Fruit fly (Drosophila melanogaster) whole organism, prepupa: ENCODE results near the gene CG7992.

Experiments
- Blimp-1 ChIP-seq: fragments of 200-800 bp; sonication (Bioruptor generic); optimal IDR thresholded peaks from 3 replicates; lab custom pipeline; 2017; ENCODE audit warnings: missing biosample characterization, missing genetic modification characterization, mild to moderate bottlenecking, moderate library complexity, missing genetic modification reagents
- CG10631 ChIP-seq: fragments of 200-800 bp; sonication (Bioruptor generic); optimal IDR thresholded peaks from 2 replicates; lab custom pipeline; 2016; ENCODE audit warnings: missing biosample characterization, missing genetic modification characterization
- CG10669 ChIP-seq: fragments of 200-800 bp; sonication (Bioruptor generic); optimal IDR thresholded peaks from 3 replicates; lab custom pipeline; 2018; ENCODE audit warnings: missing biosample characterization, mild to moderate bottlenecking, missing genetic modification characterization, moderate library complexity
- CG11902 ChIP-seq: fragments of 200-800 bp; sonication (Bioruptor generic); optimal IDR thresholded peaks from 3 replicates; lab custom pipeline; 2016; ENCODE audit warnings: missing biosample characterization, missing genetic modification characterization
- CG15336 ChIP-seq: fragments of 200-800 bp; sonication (Bioruptor generic); IDR thresholded peaks from 2 replicates; pipeline ENCODE4 v1.3.6; 2022; ENCODE audit warnings: missing biosample characterization, missing genetic modification characterization
- CG1621 ChIP-seq: fragments of 200-800 bp; sonication (Bioruptor generic); optimal IDR thresholded peaks from 3 replicates; lab custom pipeline; 2018; ENCODE audit warnings: missing biosample characterization, mild to moderate bottlenecking, missing genetic modification characterization
- CG3032 ChIP-seq: fragments of 200-800 bp; optimal IDR thresholded peaks from 2 replicates; lab custom pipeline; 2019; ENCODE audit warnings: missing biosample characterization, mild to moderate bottlenecking, missing genetic modification characterization, moderate library complexity
- CG31627 ChIP-seq: fragments of 200-800 bp; sonication (Bioruptor generic); optimal IDR thresholded peaks from 3 replicates; lab custom pipeline; 2016; ENCODE audit warnings: missing biosample characterization, missing genetic modification characterization
- CG34406 ChIP-seq: fragments of 200-800 bp; sonication (Bioruptor generic); optimal IDR thresholded peaks from 3 replicates; lab custom pipeline; 2016; ENCODE audit warnings: missing biosample characterization, missing genetic modification characterization
- CG3919 ChIP-seq: fragments of 200-800 bp; sonication (Bioruptor generic); optimal IDR thresholded peaks from 3 replicates; lab custom pipeline; 2016; ENCODE audit warnings: missing biosample characterization, missing genetic modification characterization
- CG4318 ChIP-seq: fragments of 200-800 bp; sonication (Bioruptor generic); optimal IDR thresholded peaks from 3 replicates; lab custom pipeline; 2017; ENCODE audit warnings: missing biosample characterization, mild to moderate bottlenecking, missing genetic modification characterization
- CG6163 ChIP-seq: fragments of 200-800 bp; sonication (Bioruptor generic); IDR thresholded peaks from 3 replicates; pipeline ENCODE4 v1.3.6; 2022; ENCODE audit warnings: missing biosample characterization, missing genetic modification characterization
- CG6792 ChIP-seq: fragments of 200-800 bp; sonication (Bioruptor generic); optimal IDR thresholded peaks from 3 replicates; lab custom pipeline; 2016; ENCODE audit warnings: missing biosample characterization, missing genetic modification characterization
- CG6808 ChIP-seq: fragments of 200-800 bp; sonication (Bioruptor generic); optimal IDR thresholded peaks from 3 replicates; lab custom pipeline; 2017; ENCODE audit warnings: missing biosample characterization, missing genetic modification characterization, mild to moderate bottlenecking, moderate library complexity, missing genetic modification reagents
- CG8119 ChIP-seq: fragments of 200-800 bp; sonication (Bioruptor generic); IDR thresholded peaks from 3 replicates; pipeline ENCODE4 v1.3.6; 2022; ENCODE audit warnings: missing biosample characterization, missing genetic modification characterization
- CG8632 ChIP-seq: fragments of 200-800 bp; sonication (Bioruptor generic); optimal IDR thresholded peaks from 3 replicates; lab custom pipeline; 2016; ENCODE audit warnings: missing biosample characterization, missing genetic modification characterization
- CG9139 ChIP-seq: fragments of 200-800 bp; sonication (Bioruptor generic); optimal IDR thresholded peaks from 3 replicates; lab custom pipeline; 2017; ENCODE audit warnings: missing biosample characterization, mild to moderate bottlenecking, missing genetic modification characterization
- Eip75B ChIP-seq: fragments of 200-800 bp; sonication (Bioruptor generic); optimal IDR thresholded peaks from 3 replicates; lab custom pipeline; 2016; ENCODE audit warnings: missing biosample characterization, missing genetic modification characterization
- Eip78C ChIP-seq: fragments of 200-800 bp; sonication (Bioruptor generic); peaks from one replicate; lab custom pipeline; 2016; ENCODE audit warnings: missing biosample characterization, missing genetic modification characterization
- Eip93F ChIP-seq: fragments of 200-800 bp; sonication (Bioruptor generic); optimal IDR thresholded peaks from 2 replicates; lab custom pipeline; 2016; ENCODE audit warnings: missing biosample characterization, mild to moderate bottlenecking, missing genetic modification characterization
- Ets21C ChIP-seq: fragments of 200-800 bp; sonication (Bioruptor generic); optimal IDR thresholded peaks from 3 replicates; lab custom pipeline; 2016; ENCODE audit warnings: missing biosample characterization, missing genetic modification characterization
- Hr38 ChIP-seq: sonication (Bioruptor generic); optimal IDR thresholded peaks from 2 replicates; lab custom pipeline; 2016; ENCODE audit warnings: missing biosample characterization, missing genetic modification characterization
- Hr39 ChIP-seq: fragments of 200-800 bp; sonication (Bioruptor generic); optimal IDR thresholded peaks from 2 replicates; lab custom pipeline; 2016; ENCODE audit warnings: missing biosample characterization, missing genetic modification characterization
- Hr4 ChIP-seq: fragments of 200-800 bp; sonication (Bioruptor generic); optimal IDR thresholded peaks from 3 replicates; lab custom pipeline; 2016; ENCODE audit warnings: missing biosample characterization, missing genetic modification characterization
- Lpt ChIP-seq: fragments of 200-800 bp; sonication (Bioruptor generic); optimal IDR thresholded peaks from 3 replicates; lab custom pipeline; 2016; ENCODE audit warnings: missing biosample characterization, missing genetic modification characterization
- Sox102F ChIP-seq: fragments of 200-800 bp; sonication (Bioruptor generic); optimal IDR thresholded peaks from 2 replicates; lab custom pipeline; 2016; ENCODE audit warnings: missing biosample characterization, mild to moderate bottlenecking, missing genetic modification characterization
- Sox14 ChIP-seq: fragments of 200-800 bp; sonication (Bioruptor generic); optimal IDR thresholded peaks from 3 replicates; lab custom pipeline; 2016; ENCODE audit warnings: missing biosample characterization, missing genetic modification characterization
- achi ChIP-seq: fragments of 200-800 bp; sonication (Bioruptor generic); optimal IDR thresholded peaks from 3 replicates; lab custom pipeline; 2016; ENCODE audit warnings: missing biosample characterization, missing genetic modification characterization
- dac ChIP-seq: fragments of 200-800 bp; sonication (Bioruptor generic); optimal IDR thresholded peaks from 2 replicates; lab custom pipeline; 2017; ENCODE audit warnings: missing biosample characterization, mild to moderate bottlenecking, missing genetic modification characterization
- eg ChIP-seq: fragments of 200-800 bp; sonication (Bioruptor generic); IDR thresholded peaks from 3 replicates; pipeline ENCODE4 v1.3.6; 2022; ENCODE audit warnings: missing biosample characterization, missing genetic modification characterization
- fd85E ChIP-seq: fragments of 200-800 bp; sonication (Bioruptor generic); optimal IDR thresholded peaks from 3 replicates; lab custom pipeline; 2016; ENCODE audit warnings: missing biosample characterization, missing genetic modification characterization
- net ChIP-seq: fragments of 200-800 bp; sonication (Bioruptor generic); optimal IDR thresholded peaks from 3 replicates; lab custom pipeline; 2016; ENCODE audit warnings: missing biosample characterization, missing genetic modification characterization
- pdm3 ChIP-seq: fragments of 200-800 bp; sonication (Bioruptor generic); optimal IDR thresholded peaks from 3 replicates; lab custom pipeline; 2016; ENCODE audit warnings: missing biosample characterization, missing genetic modification characterization
- salr ChIP-seq, 2 experiments: fragments of 200-800 bp; sonication (Bioruptor generic); optimal IDR thresholded peaks; 3 replicates each; lab custom pipeline; 2016 to 2018; ENCODE audit warnings: missing biosample characterization in 2 of 2, missing genetic modification characterization in 2 of 2, mild to moderate bottlenecking in 1 of 2
- svp ChIP-seq: fragments of 200-800 bp; sonication (Bioruptor generic); peaks from one replicate; lab custom pipeline; 2016; ENCODE audit warnings: missing biosample characterization, missing genetic modification characterization
- topi ChIP-seq: fragments of 200-800 bp; sonication (Bioruptor generic); optimal IDR thresholded peaks from 3 replicates; lab custom pipeline; 2016; ENCODE audit warnings: missing biosample characterization, missing genetic modification characterization

The CG7992 gene

DNA sequence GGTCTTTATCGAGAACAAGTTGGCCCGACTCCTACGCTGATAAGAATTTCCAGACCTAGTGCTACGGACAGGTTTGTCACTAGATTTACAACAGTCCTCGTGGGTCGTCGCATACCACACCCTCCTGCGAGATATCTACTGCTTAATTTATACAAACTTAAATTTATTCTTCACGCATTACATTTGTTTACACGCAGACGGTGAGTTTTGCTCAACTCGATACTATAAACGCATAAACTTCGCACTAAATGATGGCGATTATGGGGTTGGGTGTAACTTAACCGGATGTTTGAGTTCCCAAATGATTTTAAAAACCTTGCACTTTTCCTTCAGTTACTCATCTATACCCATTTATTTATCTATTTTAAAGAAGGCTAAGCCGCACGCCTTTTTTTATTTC lies 33.6 kb upstream of the CG7992 start:
- TF ChIP-seq CG6808 (GFP tag; lab: Kevin White, UChicago), result no peak
- no peak for TF ChIP-seq CG6792 (GFP tag; lab: Kevin White, UChicago)
- TF ChIP-seq Hr4 (GFP tag; lab: Kevin White, UChicago), result no peak
- TF ChIP-seq salr (GFP tag; optimal IDR thresholded peaks at IDR 0.05; lab: Kevin White, UChicago), result no peak
- no peak for TF ChIP-seq Hr38 (GFP tag; lab: Kevin White, UChicago)
- no peak for TF ChIP-seq CG10631
- no peak for TF ChIP-seq Hr39 (GFP tag; lab: Kevin White, UChicago)
- TF ChIP-seq Blimp-1 (GFP tag; lab: Kevin White, UChicago), result no peak
- TF ChIP-seq net (GFP tag; lab: Kevin White, UChicago), result no peak
- no peak for TF ChIP-seq Sox14 (GFP tag; lab: Kevin White, UChicago)
- TF ChIP-seq CG31627 (GFP tag; lab: Kevin White, UChicago), result no peak
- no peak for TF ChIP-seq Eip75B (GFP tag; lab: Kevin White, UChicago)
- TF ChIP-seq fd85E (GFP tag; lab: Kevin White, UChicago), result no peak
- TF ChIP-seq CG15336 (GFP tag; lab: Robert Waterston, UW), result no peak
- TF ChIP-seq Eip93F, result no peak
- no peak for TF ChIP-seq CG10669 (GFP tag; lab: Kevin White, UChicago)
- no peak for TF ChIP-seq CG3032 (tag; lab: Kevin White, UChicago)

DNA sequence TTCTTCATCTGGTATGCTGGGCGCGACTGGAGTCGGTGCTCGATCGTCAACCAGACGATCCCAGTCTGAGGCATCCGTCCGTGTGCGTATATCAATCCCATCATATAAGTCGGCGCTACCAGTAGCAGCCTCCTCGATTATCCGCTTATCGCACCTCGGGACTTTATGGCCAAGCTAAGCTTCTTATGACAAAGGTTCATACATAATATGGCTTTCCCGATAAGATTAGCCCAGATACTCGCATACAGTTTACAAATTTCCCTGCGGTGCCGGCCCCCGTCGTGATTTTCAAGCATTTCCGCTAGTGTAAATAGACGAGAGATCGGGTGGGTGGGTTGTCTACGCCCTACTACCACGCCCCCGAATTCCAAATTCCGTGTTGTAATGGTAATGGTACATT lies 33.2 kb upstream of the CG7992 start, which contains the start of gene CG8028:
CG8028 (minus strand) TSS at position 101 of the 400 bp plus-strand sequence.
- TF ChIP-seq CG6163 (GFP tag; lab: Robert Waterston, UW) (no peak), CG8119 (GFP tag; lab: Robert Waterston, UW) (no peak), CG11902 (no peak), CG15336 (GFP tag; lab: Robert Waterston, UW) (no peak), CG34406 (GFP tag; lab: Kevin White, UChicago) (no peak), CG31627 (GFP tag; lab: Kevin White, UChicago) (no peak), dac (no peak), fd85E (GFP tag; lab: Kevin White, UChicago) (no peak), net (GFP tag; lab: Kevin White, UChicago) (no peak), eg (GFP tag; lab: Robert Waterston, UW) (no peak), Eip78C (GFP tag; lab: Kevin White, UChicago) (no peak), CG9139 (GFP tag; lab: Kevin White, UChicago) (no peak), Hr38 (GFP tag; lab: Kevin White, UChicago) (no peak), Sox102F (GFP tag; lab: Kevin White, UChicago) (no peak), CG4318 (GFP tag; lab: Kevin White, UChicago) (no peak), Lpt (no peak), CG8632 (GFP tag; lab: Kevin White, UChicago) (no peak), achi (GFP tag; lab: Kevin White, UChicago) (no peak)

DNA sequence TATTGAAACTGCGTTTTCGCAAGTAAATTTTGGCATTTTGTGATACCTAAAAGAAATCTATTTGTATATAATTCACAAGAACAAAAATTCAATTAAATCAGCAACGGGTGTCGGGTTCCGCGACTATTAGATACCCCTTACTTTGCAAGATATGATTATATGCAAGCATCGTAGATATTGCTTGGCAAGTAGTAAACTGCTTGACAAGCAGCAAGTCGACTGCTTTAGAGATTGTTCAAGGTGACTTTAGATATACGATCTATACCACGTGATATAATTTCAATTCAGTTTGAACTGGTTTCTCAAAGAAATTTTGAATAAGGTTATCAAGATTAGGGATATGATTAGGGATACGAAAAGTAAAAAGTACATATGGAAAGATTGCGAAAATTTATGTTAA lies 31.3 kb upstream of the CG7992 start:
- TF ChIP-seq Hr4 (GFP tag; lab: Kevin White, UChicago) (no peak), Lpt (no peak), Ets21C (GFP tag; lab: Kevin White, UChicago) (no peak), fd85E (GFP tag; lab: Kevin White, UChicago) (no peak), CG6792 (GFP tag; lab: Kevin White, UChicago) (no peak), CG6808 (GFP tag; lab: Kevin White, UChicago) (no peak), topi (GFP tag; lab: Kevin White, UChicago) (no peak), CG1621 (tag; lab: Kevin White, UChicago) (no peak), Blimp-1 (GFP tag; lab: Kevin White, UChicago) (no peak), pdm3 (GFP tag; lab: Kevin White, UChicago) (no peak), CG9139 (GFP tag; lab: Kevin White, UChicago) (no peak), svp (GFP tag; lab: Kevin White, UChicago) (no peak), CG3919 (GFP tag; lab: Kevin White, UChicago) (no peak), CG11902 (no peak)
